Worm (Caenorhabditis elegans) whole organism, mixed stage, embryonic: ENCODE data around the gene srw-139.

Source experiments
- M03D4.4 ChIP-seq: sonication (generic microtip); optimal IDR thresholded peaks from 2 replicates; lab custom pipeline; 2017; ENCODE audit warnings: mild to moderate bottlenecking, missing genetic modification characterization, missing compliant biosample characterization
- blmp-1 ChIP-seq: fragments of 150-350 bp; optimal IDR thresholded peaks from 2 replicates; lab custom pipeline; 2014; ENCODE audit warnings: missing biosample characterization, missing genetic modification characterization
- ceh-43 ChIP-seq: fragments of 200-800 bp; sonication (Bioruptor generic); optimal IDR thresholded peaks from 2 replicates; lab custom pipeline; 2018; ENCODE audit warnings: mild to moderate bottlenecking, missing genetic modification characterization, moderate library complexity, missing compliant biosample characterization
- lin-13 ChIP-seq: fragments of 150-350 bp; optimal IDR thresholded peaks from 2 replicates; lab custom pipeline; 2014; ENCODE audit warnings: missing biosample characterization, missing genetic modification characterization
- nhr-2 ChIP-seq: fragments of 150-350 bp; optimal IDR thresholded peaks from 2 replicates; lab custom pipeline; 2014; ENCODE audit warnings: missing biosample characterization, missing genetic modification characterization
- nhr-28 ChIP-seq: fragments of 150-350 bp; optimal IDR thresholded peaks from 2 replicates; lab custom pipeline; 2014; ENCODE audit warnings: missing biosample characterization, missing genetic modification characterization
- pha-4 ChIP-seq: fragments of 150-350 bp; optimal IDR thresholded peaks from 2 replicates; lab custom pipeline; 2018; ENCODE audit warnings: missing biosample characterization, missing genetic modification reagents, missing genetic modification characterization
- snpc-4 ChIP-seq: fragments of 150-350 bp; optimal IDR thresholded peaks from 2 replicates; lab custom pipeline; 2014; ENCODE audit warnings: missing biosample characterization, missing genetic modification characterization
- tbx-8 ChIP-seq: fragments of 200-800 bp; sonication (Bioruptor generic); optimal IDR thresholded peaks from 2 replicates; lab custom pipeline; 2018; ENCODE audit warnings: mild to moderate bottlenecking, missing genetic modification characterization, moderate library complexity, missing compliant biosample characterization
- unc-120 ChIP-seq: sonication (generic microtip); optimal IDR thresholded peaks from 2 replicates; lab custom pipeline; 2017; ENCODE audit warnings: missing genetic modification characterization, missing compliant biosample characterization; ENCODE audit not compliant: poor library complexity, severe bottlenecking
- unc-62 ChIP-seq: fragments of 150-350 bp; optimal IDR thresholded peaks from 2 replicates; lab custom pipeline; 2014; ENCODE audit warnings: missing biosample characterization, missing genetic modification reagents, missing genetic modification characterization

srw-139 gene

DNA sequence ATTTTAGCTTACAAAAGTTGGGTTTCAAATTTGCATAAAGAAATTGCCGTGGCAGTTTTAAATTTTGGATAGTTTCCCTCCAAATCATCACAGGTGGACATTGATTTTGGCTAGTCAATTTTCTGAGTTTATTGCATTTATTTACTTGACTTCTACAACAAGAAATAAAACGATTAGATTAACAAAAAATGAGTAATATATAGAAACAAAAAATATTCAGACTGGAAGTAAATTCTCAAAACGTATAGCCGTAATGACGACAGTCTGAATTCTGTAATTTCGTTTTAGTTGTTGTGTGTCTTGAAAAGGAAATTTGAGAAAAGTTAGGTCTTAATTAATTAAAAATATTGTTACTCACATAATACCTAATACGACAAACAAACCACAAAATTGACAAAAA, 46.7 kb downstream of the srw-139 start, which contains the start of gene srw-141:
Gene srw-141, minus strand, starts transcription at position 101 of the 400 bp plus-strand sequence.
- no peak for TF ChIP-seq nhr-2
- no peak for TF ChIP-seq M03D4.4 (tag; lab: Kevin White, UChicago)
- no peak for TF ChIP-seq nhr-28 (tag; lab: Kevin White, UChicago)
- TF ChIP-seq unc-62 = no peak
- no peak for TF ChIP-seq blmp-1 (tag; lab: Kevin White, UChicago)
- no peak for TF ChIP-seq ceh-43 (GFP tag; lab: Kevin White, UChicago)
- TF ChIP-seq tbx-8 (GFP tag; lab: Kevin White, UChicago) = no peak
- no peak for TF ChIP-seq snpc-4 (tag; lab: Kevin White, UChicago)
- TF ChIP-seq lin-13 (tag; lab: Kevin White, UChicago) = no peak
- TF ChIP-seq unc-120 (tag; lab: Kevin White, UChicago) = no peak
- TF ChIP-seq pha-4 = no peak
